Fruit fly (Drosophila melanogaster) whole organism, embryonic: Measurements from ENCODE around the gene Sirt6.

Experiments
- CG13296 ChIP-seq: fragments of 200-800 bp; sonication (Bioruptor generic); optimal IDR thresholded peaks from 3 replicates; lab custom pipeline; 2018; ENCODE audit warnings: missing biosample characterization, mild to moderate bottlenecking, missing genetic modification characterization
- Gsc ChIP-seq: fragments of 200-800 bp; sonication (Bioruptor generic); IDR thresholded peaks from 2 replicates; pipeline ENCODE4 v1.3.6; 2022; ENCODE audit warnings: missing biosample characterization, missing genetic modification characterization
- Lim3 ChIP-seq: fragments of 200-800 bp; sonication (Bioruptor generic); IDR thresholded peaks from 2 replicates; pipeline ENCODE4 v1.3.6; 2022; ENCODE audit warnings: missing biosample characterization, missing genetic modification characterization
- Mrtf ChIP-seq: fragments of 200-800 bp; sonication (Bioruptor generic); IDR thresholded peaks from 3 replicates; pipeline ENCODE4 v1.3.6; 2022; ENCODE audit warnings: missing biosample characterization, missing genetic modification characterization
- insv ChIP-seq, 2 experiments: fragments of 200-800 bp; sonication (Bioruptor generic); optimal IDR thresholded peaks; 3 replicates each; lab custom pipeline; 2016 to 2018; ENCODE audit warnings: missing biosample characterization in 2 of 2, missing genetic modification characterization in 2 of 2
- so ChIP-seq: fragments of 200-800 bp; sonication (Bioruptor generic); IDR thresholded peaks from 3 replicates; pipeline ENCODE4 v1.3.6; 2022; ENCODE audit warnings: missing biosample characterization, missing genetic modification characterization

dm6 chr3R:10266624-10267492, 5.2 kb upstream of the Sirt6 start:
- no peak for TF ChIP-seq so (GFP tag; lab: Robert Waterston, UW)
- no peak for TF ChIP-seq CG13296 (GFP tag; lab: Kevin White, UChicago)
- TF ChIP-seq Gsc (GFP tag; lab: Robert Waterston, UW), result no peak
- no peak for TF ChIP-seq insv (GFP tag; optimal IDR thresholded peaks at IDR 0.05; lab: Kevin White, UChicago)
- no peak for TF ChIP-seq Lim3 (GFP tag; lab: Robert Waterston, UW)
- no peak for TF ChIP-seq Mrtf (GFP tag; lab: Robert Waterston, UW)
